Worm (Caenorhabditis elegans) whole organism, young adult: ENCODE results near the gene F42G4.2.
"Not testable (repeated sequence)": the region's sequence is repeated elsewhere in the genome, so short reads cannot be mapped to it uniquely, and the experiment has no call there.

Experiments used
- B0261.1 ChIP-seq: sonication (generic microtip); optimal IDR thresholded peaks from 2 replicates; lab custom pipeline; 2016; ENCODE audit warnings: mild to moderate bottlenecking, missing genetic modification characterization, moderate library complexity, missing compliant biosample characterization
- C17E4.6 ChIP-seq: fragments of 200-800 bp; sonication (Bioruptor generic); IDR thresholded peaks from 2 replicates; pipeline ENCODE4 v1.3.6; 2022; ENCODE audit warnings: missing genetic modification reagents, missing genetic modification characterization, missing compliant biosample characterization
- F33H1.4 ChIP-seq: fragments of 200-800 bp; sonication (Bioruptor generic); IDR thresholded peaks from 2 replicates; pipeline ENCODE4 v1.3.6; 2022; ENCODE audit warnings: missing genetic modification reagents, missing genetic modification characterization, missing compliant biosample characterization
- F55B11.4 ChIP-seq: sonication (generic microtip); optimal IDR thresholded peaks from 2 replicates; lab custom pipeline; 2016; ENCODE audit warnings: missing compliant biosample characterization, missing genetic modification characterization, borderline replicate concordance; ENCODE audit not compliant: insufficient read depth
- Y95B8A.8 ChIP-seq: fragments of 200-800 bp; sonication (Bioruptor generic); IDR thresholded peaks from 2 replicates; pipeline ENCODE4 v1.3.6; 2022; ENCODE audit warnings: missing genetic modification reagents, missing genetic modification characterization, missing compliant biosample characterization
- akir-1 ChIP-seq: fragments of 200-800 bp; sonication (Bioruptor generic); optimal IDR thresholded peaks from 2 replicates; lab custom pipeline; 2018; ENCODE audit warnings: mild to moderate bottlenecking, missing genetic modification characterization, moderate library complexity, missing compliant biosample characterization
- ama-1 ChIP-seq, 3 experiments: fragments of 150-350 bp in 1 of 3; sonication (generic microtip) in 2 of 3; optimal IDR thresholded peaks; 2 replicates each; lab custom pipeline; 2014 to 2018; ENCODE audit warnings: missing biosample characterization in 2 of 3, missing genetic modification characterization in 2 of 3, missing genetic modification reagents in 2 of 3
- aptf-2 ChIP-seq: fragments of 200-800 bp; sonication (Bioruptor generic); conservative IDR thresholded peaks from 2 replicates; pipeline ENCODE4 v1.3.6; 2022; ENCODE audit warnings: missing genetic modification reagents, missing genetic modification characterization, missing compliant biosample characterization
- athp-1 ChIP-seq: sonication (generic microtip); optimal IDR thresholded peaks from 2 replicates; lab custom pipeline; 2017; ENCODE audit warnings: mild to moderate bottlenecking, missing genetic modification characterization, missing compliant biosample characterization
- cebp-1 ChIP-seq, 2 experiments: fragments of 200-800 bp in 1 of 2; sonication (Bioruptor generic) in 1 of 2; sonication (generic microtip) in 1 of 2; IDR thresholded peaks in 1 of 2; optimal IDR thresholded peaks in 1 of 2; 2 replicates each; pipeline versions ENCODE4 v1.3.6 to Lab custom; 2017 to 2022; ENCODE audit warnings: missing compliant biosample characterization in 2 of 2, missing genetic modification characterization in 2 of 2, mild to moderate bottlenecking in 1 of 2, missing genetic modification reagents in 1 of 2, moderate library complexity in 1 of 2
- cebp-2 ChIP-seq: fragments of 200-800 bp; sonication (Bioruptor generic); IDR thresholded peaks from 2 replicates; pipeline ENCODE4 v1.3.6; 2022; ENCODE audit warnings: missing genetic modification characterization, missing compliant biosample characterization
- dox-1 ChIP-seq: fragments of 200-800 bp; sonication (Bioruptor generic); IDR thresholded peaks from 2 replicates; pipeline ENCODE4 v1.3.6; 2022; ENCODE audit warnings: missing genetic modification reagents, missing genetic modification characterization, missing compliant biosample characterization
- egl-18 ChIP-seq: fragments of 200-800 bp; sonication (Bioruptor generic); IDR thresholded peaks from 2 replicates; pipeline ENCODE4 v1.3.6; 2022; ENCODE audit warnings: missing genetic modification reagents, missing genetic modification characterization, missing compliant biosample characterization
- ekl-4 ChIP-seq: fragments of 200-800 bp; sonication (Bioruptor generic); IDR thresholded peaks from 2 replicates; pipeline ENCODE4 v1.3.6; 2022; ENCODE audit warnings: missing genetic modification reagents, missing genetic modification characterization, missing compliant biosample characterization
- hmg-1.2 ChIP-seq: fragments of 200-800 bp; sonication (Bioruptor generic); IDR thresholded peaks from 2 replicates; pipeline ENCODE4 v1.3.6; 2022; ENCODE audit warnings: missing genetic modification reagents, missing genetic modification characterization, missing compliant biosample characterization
- lin-26 ChIP-seq: fragments of 200-800 bp; sonication (Bioruptor generic); IDR thresholded peaks from 2 replicates; pipeline ENCODE4 v1.3.6; 2022; ENCODE audit warnings: missing genetic modification reagents, missing genetic modification characterization, missing compliant biosample characterization
- lin-40 ChIP-seq: sonication (generic microtip); optimal IDR thresholded peaks from 2 replicates; lab custom pipeline; 2016; ENCODE audit warnings: missing genetic modification characterization, mild to moderate bottlenecking, missing compliant biosample characterization, missing genotype, missing genetic modification reagents
- lir-1 ChIP-seq: fragments of 200-800 bp; sonication (Bioruptor generic); conservative IDR thresholded peaks from 2 replicates; pipeline ENCODE4 v1.3.6; 2022; ENCODE audit warnings: missing genetic modification reagents, missing genetic modification characterization, missing compliant biosample characterization
- madf-6 ChIP-seq: fragments of 200-800 bp; sonication (Bioruptor generic); IDR thresholded peaks from 2 replicates; pipeline ENCODE4 v1.3.6; 2022; ENCODE audit warnings: missing genetic modification reagents, missing genetic modification characterization, missing compliant biosample characterization
- mes-4 ChIP-seq: sonication (generic microtip); optimal IDR thresholded peaks from 2 replicates; lab custom pipeline; 2016; ENCODE audit warnings: missing genotype, missing genetic modification characterization, missing compliant biosample characterization
- nhr-80 ChIP-seq: sonication (generic microtip); optimal IDR thresholded peaks from 2 replicates; lab custom pipeline; 2016; ENCODE audit warnings: missing genetic modification characterization, missing compliant biosample characterization
- nhr-90 ChIP-seq: sonication (generic microtip); optimal IDR thresholded peaks from 2 replicates; lab custom pipeline; 2016; ENCODE audit warnings: missing genotype, mild to moderate bottlenecking, missing genetic modification characterization, missing compliant biosample characterization
- pbrm-1 ChIP-seq: fragments of 200-800 bp; sonication (Bioruptor generic); IDR thresholded peaks from 2 replicates; pipeline ENCODE4 v1.3.6; 2022; ENCODE audit warnings: missing genetic modification reagents, missing genetic modification characterization, missing compliant biosample characterization
- sea-2 ChIP-seq: fragments of 200-800 bp; sonication (Bioruptor generic); IDR thresholded peaks from 2 replicates; pipeline ENCODE4 v1.3.6; 2022; ENCODE audit warnings: missing genetic modification characterization, missing compliant biosample characterization
- tlf-1 ChIP-seq: fragments of 200-800 bp; sonication (Bioruptor generic); optimal IDR thresholded peaks from 2 replicates; lab custom pipeline; 2018; ENCODE audit warnings: mild to moderate bottlenecking, missing genetic modification characterization, missing compliant biosample characterization
- unc-62 ChIP-seq: fragments of 150-350 bp; optimal IDR thresholded peaks from 2 replicates; lab custom pipeline; 2014; ENCODE audit warnings: missing biosample characterization, missing genetic modification reagents, missing genetic modification characterization
- ztf-22 ChIP-seq: fragments of 200-800 bp; sonication (Bioruptor generic); optimal IDR thresholded peaks from 2 replicates; lab custom pipeline; 2018; ENCODE audit warnings: mild to moderate bottlenecking, missing genetic modification characterization, moderate library complexity, missing compliant biosample characterization
- ztf-25 ChIP-seq: fragments of 200-800 bp; sonication (Bioruptor generic); IDR thresholded peaks from 2 replicates; pipeline ENCODE4 v1.3.6; 2022; ENCODE audit warnings: missing genetic modification reagents, missing genetic modification characterization, missing compliant biosample characterization
- ztf-26 ChIP-seq: sonication (generic microtip); optimal IDR thresholded peaks from 2 replicates; lab custom pipeline; 2017; ENCODE audit warnings: missing genetic modification characterization, missing compliant biosample characterization

F42G4.2 gene

DNA sequence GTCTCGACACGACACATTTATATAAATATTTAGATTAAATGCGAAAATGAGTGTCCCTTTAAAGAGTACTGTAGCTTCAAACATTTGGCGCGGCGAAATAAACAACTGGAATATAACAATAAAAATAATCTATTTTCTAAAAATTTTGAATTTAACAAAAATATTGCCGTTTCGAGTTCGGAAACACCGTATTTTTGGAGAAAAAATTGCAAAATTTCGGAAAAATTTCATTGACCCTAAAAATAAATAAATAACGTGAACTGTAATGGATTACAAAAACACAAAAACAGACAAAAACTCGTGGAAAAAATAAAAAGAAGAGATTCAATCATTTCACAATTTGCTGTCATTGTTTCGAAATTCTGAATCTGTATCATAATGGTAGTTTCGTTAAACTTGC lies at the start of gene F42G4.2:
Gene F42G4.2 (plus strand): TSS at position 301 of the 400 bp plus-strand sequence.
- not testable (repeated sequence) for TF ChIP-seq unc-62 (GFP tag; lab: Kevin White, UChicago); dox-1; lin-26 (GFP tag; lab: Robert Waterston, UW)

DNA sequence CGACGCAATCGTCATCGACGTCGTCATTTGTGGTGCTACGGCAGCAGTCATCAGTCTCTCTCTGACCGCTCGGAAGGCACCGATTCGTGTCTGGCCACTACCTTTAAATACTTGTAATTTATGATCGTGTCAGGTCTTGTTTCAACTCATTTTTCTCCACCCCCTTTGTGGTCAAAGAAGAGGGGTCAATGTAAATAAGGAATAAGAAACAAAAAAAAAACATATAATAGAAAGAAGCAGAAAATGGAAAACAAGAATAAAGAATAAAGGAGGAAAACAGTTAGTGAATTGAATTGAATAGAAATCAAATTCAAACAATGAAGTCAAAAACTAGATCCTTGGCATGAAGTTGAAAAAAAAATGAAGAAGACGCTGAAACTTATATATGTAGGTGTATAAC lies 47.0 kb upstream of the F42G4.2 start, which contains the start of gene Y38F1A.8:
Gene Y38F1A.8 (minus strand): TSS at position 101 of the 400 bp plus-strand sequence.
- no peak for TF ChIP-seq nhr-80 (tag; lab: Kevin White, UChicago)
- 0 out of 2 replicates have a peak, but pooled peaks have one; percentile 15 for TF ChIP-seq ztf-25

DNA sequence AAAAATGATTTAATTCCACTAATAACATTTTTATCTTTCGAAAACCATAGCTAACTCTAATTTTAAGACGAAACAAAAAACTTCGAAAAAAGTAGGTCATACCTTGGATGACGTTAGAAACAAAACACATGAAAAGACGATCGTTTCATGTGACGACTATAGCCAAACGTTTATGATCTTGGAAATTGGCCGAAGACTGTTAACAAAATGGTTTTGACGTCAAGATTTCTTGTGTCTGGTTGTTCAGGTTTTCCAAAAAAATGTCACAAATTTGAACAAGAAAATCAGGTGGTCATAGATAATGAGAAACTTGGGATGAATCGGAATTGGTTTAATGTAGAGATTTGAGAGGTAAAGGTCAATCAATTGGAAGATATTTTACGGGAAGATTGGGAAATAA lies 44.5 kb upstream of the F42G4.2 start:
- TF ChIP-seq cebp-2 (GFP tag; lab: Robert Waterston, UW) (no peak), C17E4.6 (GFP tag; lab: Robert Waterston, UW) (no peak), ama-1 (optimal IDR thresholded peaks at IDR 0.05; lab: Kevin White, UChicago) (no peak), ama-1 (GFP tag; optimal IDR thresholded peaks at IDR 0.05; lab: Kevin White, UChicago) (no peak)

ce11 chrII:13004160-13004871 lies 43.4 kb upstream of the F42G4.2 start:
- TF ChIP-seq tlf-1 (GFP tag; lab: Kevin White, UChicago) (no peak), nhr-80 (tag; lab: Kevin White, UChicago) (peak; percentile 52)

- TF ChIP-seq hmg-1.2 (GFP tag; lab: Robert Waterston, UW) (no peak), akir-1 (GFP tag; lab: Kevin White, UChicago) (no peak), egl-18 (GFP tag; lab: Robert Waterston, UW) (no peak), lir-1 (GFP tag; lab: Robert Waterston, UW) (no peak), sea-2 (GFP tag; lab: Robert Waterston, UW) (no peak), nhr-90 (no peak), ekl-4 (GFP tag; lab: Robert Waterston, UW) (no peak), aptf-2 (no peak), F55B11.4 (no peak), mes-4 (no peak), Y95B8A.8 (GFP tag; lab: Robert Waterston, UW) (no peak), B0261.1 (tag; lab: Kevin White, UChicago) (no peak), C17E4.6 (GFP tag; lab: Robert Waterston, UW) (no peak), pbrm-1 (no peak), cebp-1 (GFP tag; IDR thresholded peaks at IDR 0.05; lab: Robert Waterston, UW) (no peak), cebp-1 (tag; optimal IDR thresholded peaks at IDR 0.05; lab: Kevin White, UChicago) (no peak), F33H1.4 (GFP tag; lab: Robert Waterston, UW) (no peak)
Observed at ce11 chrII:13004872-13005252, 42.8 kb upstream of the F42G4.2 start.

- TF ChIP-seq madf-6 (GFP tag; lab: Robert Waterston, UW): no peak
- no peak for TF ChIP-seq athp-1 (tag; lab: Kevin White, UChicago)
- peak; percentile 35 for TF ChIP-seq ztf-26 (tag; lab: Kevin White, UChicago)
- TF ChIP-seq nhr-80 (tag; lab: Kevin White, UChicago): peak; percentile 54
- TF ChIP-seq lin-40 (tag; lab: Kevin White, UChicago): peak; percentile 0
- peak; percentile 37 for TF ChIP-seq ztf-22
- no peak for TF ChIP-seq dox-1
- TF ChIP-seq, all 124 proteins: peak for 4
Observed at ce11 chrII:13006283-13006682, 41.4 kb upstream of the F42G4.2 start.
